Worm (Caenorhabditis elegans): ENCODE data around the gene M02B7.7.
A peak's percentile ranks its signal among the peaks of the same experiment; 100 is the strongest.

Gene M02B7.7

ce11 chrIV:3812812-3813211 is 5.8 kb upstream of the M02B7.7 start:
- TF ChIP-seq efl-1 (optimal IDR thresholded peaks at IDR 0.05) = no peak
- TF ChIP-seq efl-1 (GFP tag; optimal IDR thresholded peaks at IDR 0.05 in 1 of 2) = peak in 1 of 2 experiments; percentile 70
- no peak for TF ChIP-seq zag-1 (tag; optimal IDR thresholded peaks at IDR 0.05)
- no peak for TF ChIP-seq egl-27 (tag; optimal IDR thresholded peaks at IDR 0.05)
- no peak for TF ChIP-seq egl-13 (tag; optimal IDR thresholded peaks at IDR 0.05)

- TF ChIP-seq grh-1 (GFP tag; IDR thresholded peaks at IDR 0.05) (no peak), fkh-4 (tag; optimal IDR thresholded peaks at IDR 0.05; ENCODE audit: borderline replicate concordance) (peak; percentile 24), pqm-1 (tag; optimal IDR thresholded peaks at IDR 0.05) (no peak), lin-35 (GFP tag; optimal IDR thresholded peaks at IDR 0.05) (no peak), egl-27 (tag; optimal IDR thresholded peaks at IDR 0.05) (no peak), nhr-76 (tag; optimal IDR thresholded peaks at IDR 0.05) (no peak), ceh-90 (tag; optimal IDR thresholded peaks at IDR 0.05) (peak; percentile 65), sup-37 (GFP tag; optimal IDR thresholded peaks at IDR 0.05) (no peak), tlp-1 (tag; optimal IDR thresholded peaks at IDR 0.05) (no peak), efl-1 (optimal IDR thresholded peaks at IDR 0.05) (peak in 1 of 2 experiments; percentile 9), efl-1 (GFP tag; optimal IDR thresholded peaks at IDR 0.05 in 1 of 2) (no peak), dsc-1 (tag; optimal IDR thresholded peaks at IDR 0.05) (no peak), rnt-1 (tag; optimal IDR thresholded peaks at IDR 0.05) (peak; percentile 76), nhr-11 (tag; optimal IDR thresholded peaks at IDR 0.05) (no peak), snu-23 (GFP tag; optimal IDR thresholded peaks at IDR 0.05) (no peak), unc-130 (tag; optimal IDR thresholded peaks at IDR 0.05) (no peak), nhr-71 (tag; optimal IDR thresholded peaks at IDR 0.05) (no peak), xbp-1 (tag; optimal IDR thresholded peaks at IDR 0.05) (no peak), snpc-4 (tag; optimal IDR thresholded peaks at IDR 0.05) (no peak), nhr-85 (tag) (peak; percentile 74)
Measured at ce11 chrIV:3807545-3807944, 553 bp upstream of the M02B7.7 start.

ce11 chrIV:3805219-3805618 is 1.8 kb downstream of the M02B7.7 start, which contains the start of gene fbxc-47:
fbxc-47 (plus strand) TSS chrIV:3805519.
- TF ChIP-seq lin-35 (GFP tag; optimal IDR thresholded peaks at IDR 0.05) (no peak), irx-1 (tag; optimal IDR thresholded peaks at IDR 0.05) (no peak), C04F5.9 (tag; optimal IDR thresholded peaks at IDR 0.05) (no peak), skn-1 (tag; optimal IDR thresholded peaks at IDR 0.05) (no peak), pag-3 (tag; optimal IDR thresholded peaks at IDR 0.05; ENCODE audit: borderline replicate concordance, insufficient read depth) (no peak), unc-98 (GFP tag; IDR thresholded peaks at IDR 0.05) (no peak), sptf-1 (tag; optimal IDR thresholded peaks at IDR 0.05) (no peak), zip-4 (GFP tag; optimal IDR thresholded peaks at IDR 0.05) (no peak), lin-39 (tag; optimal IDR thresholded peaks at IDR 0.05) (no peak), aly-2 (tag; optimal IDR thresholded peaks at IDR 0.05) (no peak), fos-1 (tag; optimal IDR thresholded peaks at IDR 0.05) (no peak), sox-4 (tag; optimal IDR thresholded peaks at IDR 0.05) (no peak), lin-13 (GFP tag; optimal IDR thresholded peaks at IDR 0.05) (no peak), fkh-8 (tag; optimal IDR thresholded peaks at IDR 0.05) (no peak)

- TF ChIP-seq zag-1 (tag; optimal IDR thresholded peaks at IDR 0.05) = no peak
- peak; percentile 88 for TF ChIP-seq ceh-90 (tag; optimal IDR thresholded peaks at IDR 0.05)
- peak; percentile 78 for TF ChIP-seq swsn-7 (tag; optimal IDR thresholded peaks at IDR 0.05)
- TF ChIP-seq snu-23 (GFP tag; optimal IDR thresholded peaks at IDR 0.05) = peak; percentile 82
- peak; percentile 93 for TF ChIP-seq lir-3 (tag; optimal IDR thresholded peaks at IDR 0.05; ENCODE audit: poor library complexity)
- TF ChIP-seq grh-1 (GFP tag; IDR thresholded peaks at IDR 0.05) = peak; percentile 12; the same call in 1 of the 2 replicates
- TF ChIP-seq hpl-2 (GFP tag; optimal IDR thresholded peaks at IDR 0.05) = no peak
- no peak for TF ChIP-seq elt-3 (tag; optimal IDR thresholded peaks at IDR 0.05)
- TF ChIP-seq nhr-85 (tag) = peak; percentile 85
- TF ChIP-seq mef-2 (tag; optimal IDR thresholded peaks at IDR 0.05) = no peak
- TF ChIP-seq ceh-82 (tag; optimal IDR thresholded peaks at IDR 0.05) = peak; percentile 23 to 44 (median 25)
- peak; percentile 74 for TF ChIP-seq fkh-8 (tag; optimal IDR thresholded peaks at IDR 0.05)
- no peak for TF ChIP-seq fkh-10 (GFP tag; optimal IDR thresholded peaks at IDR 0.05)
- TF ChIP-seq nhr-90 (tag; optimal IDR thresholded peaks at IDR 0.05; ENCODE audit: poor library complexity) = peak; percentile 86
- no peak for TF ChIP-seq nhr-11 (tag; optimal IDR thresholded peaks at IDR 0.05)
- peak; percentile 60 for TF ChIP-seq aly-2 (tag; optimal IDR thresholded peaks at IDR 0.05)
- TF ChIP-seq nhr-237 (tag; optimal IDR thresholded peaks at IDR 0.05) = no peak
- no peak for TF ChIP-seq tlp-1 (tag; optimal IDR thresholded peaks at IDR 0.05)
- TF ChIP-seq sox-4 (tag; optimal IDR thresholded peaks at IDR 0.05) = peak; percentile 85
- TF ChIP-seq irx-1 (tag; optimal IDR thresholded peaks at IDR 0.05) = peak; percentile 85
- no peak for TF ChIP-seq ceh-63 (GFP tag; optimal IDR thresholded peaks at IDR 0.05)
- no peak for TF ChIP-seq egl-27 (tag; optimal IDR thresholded peaks at IDR 0.05)
- TF ChIP-seq dpl-1 (GFP tag; optimal IDR thresholded peaks at IDR 0.05) = peak; percentile 16 to 70 (median 61)
- TF ChIP-seq mdl-1 (tag; optimal IDR thresholded peaks at IDR 0.05) = no peak
- TF ChIP-seq unc-130 (tag; optimal IDR thresholded peaks at IDR 0.05) = no peak
Measured at ce11 chrIV:3803252-3803651, 3.7 kb downstream of the M02B7.7 start, which contains the start of the genes algn-14 and M02B7.2. algn-14 (minus strand) TSS chrIV:3803426. M02B7.2 (plus strand) TSS chrIV:3803581.

All from whole organism, L1 larva.